Worm (Caenorhabditis elegans) whole organism, mixed stage, embryonic: ENCODE results near the gene unc-42.
A peak's percentile ranks its signal among the peaks of the same experiment; 100 is the strongest.

Source experiments
- M03D4.4 ChIP-seq: sonication (generic microtip); optimal IDR thresholded peaks from 2 replicates; lab custom pipeline; 2017; ENCODE audit warnings: mild to moderate bottlenecking, missing genetic modification characterization, missing compliant biosample characterization
- bed-3 ChIP-seq: fragments of 200-800 bp; sonication (Bioruptor generic); optimal IDR thresholded peaks from 3 replicates; lab custom pipeline; 2018; ENCODE audit warnings: mild to moderate bottlenecking, missing genetic modification characterization, moderate library complexity, missing compliant biosample characterization
- blmp-1 ChIP-seq: fragments of 150-350 bp; optimal IDR thresholded peaks from 2 replicates; lab custom pipeline; 2014; ENCODE audit warnings: missing biosample characterization, missing genetic modification characterization
- ceh-39 ChIP-seq: fragments of 150-350 bp; optimal IDR thresholded peaks from 2 replicates; lab custom pipeline; 2014; ENCODE audit warnings: missing biosample characterization, missing genetic modification characterization
- ceh-43 ChIP-seq: fragments of 200-800 bp; sonication (Bioruptor generic); optimal IDR thresholded peaks from 2 replicates; lab custom pipeline; 2018; ENCODE audit warnings: mild to moderate bottlenecking, missing genetic modification characterization, moderate library complexity, missing compliant biosample characterization
- ceh-83 ChIP-seq: fragments of 200-800 bp; sonication (Bioruptor generic); optimal IDR thresholded peaks from 2 replicates; lab custom pipeline; 2018; ENCODE audit warnings: mild to moderate bottlenecking, missing genetic modification characterization, missing compliant biosample characterization
- ces-1 ChIP-seq: fragments of 150-350 bp; optimal IDR thresholded peaks from 2 replicates; lab custom pipeline; 2014; ENCODE audit warnings: missing biosample characterization, missing genetic modification reagents, missing genetic modification characterization
- elt-1 ChIP-seq: sonication (generic microtip); optimal IDR thresholded peaks from 2 replicates; lab custom pipeline; 2017; ENCODE audit warnings: missing genetic modification characterization, mild to moderate bottlenecking, missing compliant biosample characterization, antibody characterized with exemption, moderate library complexity, borderline replicate concordance; ENCODE audit not compliant: insufficient read depth
- elt-3 ChIP-seq: fragments of 150-350 bp; optimal IDR thresholded peaks from 2 replicates; lab custom pipeline; 2014; ENCODE audit warnings: missing biosample characterization, missing genetic modification characterization
- ham-2 ChIP-seq: fragments of 200-800 bp; sonication (Bioruptor generic); optimal IDR thresholded peaks from 2 replicates; lab custom pipeline; 2018; ENCODE audit warnings: mild to moderate bottlenecking, missing genetic modification characterization, missing compliant biosample characterization
- hlh-1 ChIP-seq: fragments of 150-350 bp; optimal IDR thresholded peaks from 2 replicates; lab custom pipeline; 2014; ENCODE audit warnings: missing biosample characterization, missing genetic modification reagents, missing genetic modification characterization
- lin-13 ChIP-seq: fragments of 150-350 bp; optimal IDR thresholded peaks from 2 replicates; lab custom pipeline; 2014; ENCODE audit warnings: missing biosample characterization, missing genetic modification characterization
- lin-32 ChIP-seq: fragments of 200-800 bp; sonication (Bioruptor generic); optimal IDR thresholded peaks from 2 replicates; lab custom pipeline; 2018; ENCODE audit warnings: mild to moderate bottlenecking, missing genetic modification characterization, missing compliant biosample characterization
- lsy-2 ChIP-seq: fragments of 150-350 bp; optimal IDR thresholded peaks from 2 replicates; lab custom pipeline; 2014; ENCODE audit warnings: missing biosample characterization, missing genetic modification characterization
- mab-5 ChIP-seq: fragments of 150-350 bp; optimal IDR thresholded peaks from 2 replicates; lab custom pipeline; 2014; ENCODE audit warnings: missing biosample characterization, missing genetic modification characterization
- mep-1 ChIP-seq: fragments of 150-350 bp; optimal IDR thresholded peaks from 2 replicates; lab custom pipeline; 2017; ENCODE audit warnings: missing biosample characterization, missing genetic modification reagents, missing genetic modification characterization, inconsistent platforms
- mls-2 ChIP-seq: sonication (generic microtip); optimal IDR thresholded peaks from 2 replicates; lab custom pipeline; 2016; ENCODE audit warnings: mild to moderate bottlenecking, missing genetic modification characterization, moderate library complexity, missing compliant biosample characterization
- nhr-2 ChIP-seq: fragments of 150-350 bp; optimal IDR thresholded peaks from 2 replicates; lab custom pipeline; 2014; ENCODE audit warnings: missing biosample characterization, missing genetic modification characterization
- nhr-28 ChIP-seq: fragments of 150-350 bp; optimal IDR thresholded peaks from 2 replicates; lab custom pipeline; 2014; ENCODE audit warnings: missing biosample characterization, missing genetic modification characterization
- pha-4 ChIP-seq: fragments of 150-350 bp; optimal IDR thresholded peaks from 2 replicates; lab custom pipeline; 2018; ENCODE audit warnings: missing biosample characterization, missing genetic modification reagents, missing genetic modification characterization
- sem-2 ChIP-seq: fragments of 200-800 bp; sonication (Bioruptor generic); optimal IDR thresholded peaks from 2 replicates; lab custom pipeline; 2018; ENCODE audit warnings: mild to moderate bottlenecking, missing genetic modification characterization, missing compliant biosample characterization
- sptf-1 ChIP-seq: sonication (generic microtip); optimal IDR thresholded peaks from 2 replicates; lab custom pipeline; 2017; ENCODE audit warnings: mild to moderate bottlenecking, missing genetic modification characterization, moderate library complexity, missing compliant biosample characterization
- tbx-8 ChIP-seq: fragments of 200-800 bp; sonication (Bioruptor generic); optimal IDR thresholded peaks from 2 replicates; lab custom pipeline; 2018; ENCODE audit warnings: mild to moderate bottlenecking, missing genetic modification characterization, moderate library complexity, missing compliant biosample characterization
- unc-39 ChIP-seq: fragments of 150-350 bp; optimal IDR thresholded peaks from 2 replicates; lab custom pipeline; 2014; ENCODE audit warnings: missing biosample characterization, missing genetic modification characterization
- unc-62 ChIP-seq: fragments of 150-350 bp; optimal IDR thresholded peaks from 2 replicates; lab custom pipeline; 2014; ENCODE audit warnings: missing biosample characterization, missing genetic modification reagents, missing genetic modification characterization
- zip-8 ChIP-seq: fragments of 150-350 bp; optimal IDR thresholded peaks from 2 replicates; lab custom pipeline; 2014; ENCODE audit warnings: missing biosample characterization, missing genetic modification characterization

unc-42 gene

DNA sequence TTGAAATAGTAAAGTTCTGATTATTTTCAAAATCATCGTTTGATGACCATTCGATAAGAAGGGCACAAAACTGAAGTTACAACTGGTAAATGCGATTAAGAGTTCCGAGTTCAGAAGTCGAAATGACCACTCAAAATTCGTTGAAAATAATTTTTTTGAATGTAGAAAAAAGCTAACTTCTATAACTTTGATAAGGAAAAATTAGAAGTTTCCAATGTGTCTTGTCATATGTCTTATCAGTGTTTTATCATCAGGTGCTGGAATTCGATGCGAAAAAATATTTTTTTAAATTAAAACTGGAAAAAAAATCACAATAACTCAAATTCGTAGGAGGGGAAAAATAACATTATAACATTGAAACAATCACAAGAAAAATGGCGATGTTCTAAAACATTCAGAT is 43.5 kb downstream of the unc-42 start:
- TF ChIP-seq tbx-8 (GFP tag; lab: Kevin White, UChicago) = no peak
- TF ChIP-seq, all 35 proteins: peak for 0

DNA sequence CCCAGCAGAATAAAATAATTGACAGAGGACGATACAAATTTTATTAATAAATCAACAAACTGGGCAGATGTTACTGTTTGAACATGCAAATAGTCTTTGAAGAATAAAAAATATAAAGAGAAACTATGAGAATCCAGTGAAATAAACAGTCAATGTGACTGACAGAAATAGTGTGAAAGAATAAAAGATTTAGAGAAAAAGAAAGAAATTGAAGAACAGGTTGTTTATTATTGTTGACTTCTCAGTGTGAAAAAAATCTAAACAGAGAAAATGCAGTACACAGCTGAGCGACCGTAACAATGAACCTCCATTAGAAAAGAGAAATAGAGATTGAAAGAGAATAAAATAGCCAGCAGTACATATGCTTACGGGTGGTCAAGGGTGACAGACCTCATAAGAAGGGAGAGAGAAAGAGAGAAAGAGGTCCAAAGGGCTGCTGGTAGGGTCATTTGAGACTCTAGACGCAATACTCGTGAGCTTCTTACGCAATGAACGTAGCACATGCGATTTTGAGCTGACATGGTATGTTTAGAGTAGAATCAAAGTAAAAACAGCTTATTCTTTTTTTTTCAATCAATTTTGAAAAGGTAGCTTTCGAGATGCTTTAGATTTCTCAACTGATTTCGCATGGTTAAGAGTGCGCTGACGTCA is 45.0 kb downstream of the unc-42 start, which contains the start of gene slcr-46.3:
slcr-46.3 (minus strand) TSS at position 86 of the 651 bp plus-strand sequence.
- TF ChIP-seq mab-5 (peak; percentile 6), nhr-28 (tag; lab: Kevin White, UChicago) (no peak), mep-1 (tag; lab: Kevin White, UChicago) (peak; percentile 17), ceh-39 (tag; lab: Kevin White, UChicago) (no peak), elt-1 (tag; lab: Kevin White, UChicago) (no peak), lin-32 (GFP tag; lab: Kevin White, UChicago) (no peak), pha-4 (tag; lab: Kevin White, UChicago) (peak; percentile 43), tbx-8 (GFP tag; lab: Kevin White, UChicago) (no peak), lin-13 (no peak), blmp-1 (tag; lab: Kevin White, UChicago) (no peak), elt-3 (tag; lab: Kevin White, UChicago) (no peak), sem-2 (GFP tag; lab: Kevin White, UChicago) (no peak), ham-2 (GFP tag; lab: Kevin White, UChicago) (peak; percentile 32), bed-3 (no peak), M03D4.4 (peak; percentile 34), nhr-2 (tag; lab: Kevin White, UChicago) (peak; percentile 64), unc-62 (GFP tag; lab: Kevin White, UChicago) (peak; percentile 10), unc-39 (tag; lab: Kevin White, UChicago) (no peak), hlh-1 (tag; lab: Kevin White, UChicago) (no peak), lsy-2 (no peak), zip-8 (peak; percentile 84), sptf-1 (no peak)

DNA sequence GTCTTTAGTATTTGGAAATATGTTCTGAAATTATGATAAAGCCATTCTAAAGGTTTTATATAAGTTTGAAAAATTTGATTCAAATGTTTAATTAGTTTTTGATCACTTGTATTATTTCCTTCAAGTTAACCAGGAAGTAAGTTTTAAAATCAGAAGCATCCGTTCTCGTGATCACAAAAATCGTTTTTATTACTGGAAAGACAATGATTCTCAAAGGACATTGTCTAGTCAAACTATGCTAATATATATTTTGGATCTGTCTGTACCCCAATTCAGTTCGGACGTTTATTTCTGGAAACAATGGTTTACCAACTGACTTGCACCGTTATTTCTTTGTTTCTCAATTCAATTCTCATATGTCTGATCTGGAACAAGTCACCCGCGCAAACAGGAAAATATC is 52.8 kb downstream of the unc-42 start, which contains the start of gene str-188:
str-188 (plus strand) TSS at position 301 of the 400 bp plus-strand sequence.
- no peak for TF ChIP-seq ces-1 (GFP tag; lab: Kevin White, UChicago)
- TF ChIP-seq, all 35 proteins: peak for 0

DNA sequence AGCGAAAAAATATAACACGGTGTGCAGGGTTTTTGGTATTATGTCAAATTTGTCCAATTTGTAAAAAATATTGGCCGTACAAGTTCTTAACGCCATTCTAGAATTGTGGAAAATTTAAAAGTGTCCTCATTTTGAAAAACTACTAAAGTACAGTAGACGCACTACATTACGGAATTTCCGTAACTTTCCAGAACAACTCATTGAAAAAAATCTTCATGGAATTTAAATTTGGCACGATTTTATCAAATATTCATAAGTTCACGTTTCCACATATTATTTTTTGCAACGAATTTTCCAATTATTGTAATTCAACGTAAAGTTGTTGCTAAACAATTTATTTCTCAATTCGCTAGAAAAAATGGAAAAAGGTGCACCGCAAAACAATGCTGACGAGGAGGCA is 54.3 kb downstream of the unc-42 start, which contains the start of gene F40F9.3:
F40F9.3 (plus strand) TSS at position 301 of the 400 bp plus-strand sequence.
- TF ChIP-seq mls-2 = no peak
- no peak for TF ChIP-seq unc-62 (GFP tag; lab: Kevin White, UChicago)
- TF ChIP-seq lsy-2 = no peak
- TF ChIP-seq nhr-2 (tag; lab: Kevin White, UChicago) = no peak
- TF ChIP-seq lin-13 = no peak
- TF ChIP-seq nhr-28 (tag; lab: Kevin White, UChicago) = no peak
- TF ChIP-seq ceh-43 (GFP tag; lab: Kevin White, UChicago) = no peak
- no peak for TF ChIP-seq ceh-83 (GFP tag; lab: Kevin White, UChicago)
- no peak for TF ChIP-seq hlh-1 (tag; lab: Kevin White, UChicago)
